Fruit fly (Drosophila melanogaster) whole organism, adult: ENCODE data around the gene CG33288.

Experiments
- CG11617 ChIP-seq: fragments of 200-800 bp; sonication (Bioruptor generic); optimal IDR thresholded peaks from 2 replicates; lab custom pipeline; 2017; ENCODE audit warnings: mild to moderate bottlenecking, missing biosample characterization, missing genetic modification reagents, missing genetic modification characterization
- CG12768 ChIP-seq: fragments of 200-800 bp; sonication (Bioruptor generic); optimal IDR thresholded peaks from 2 replicates; lab custom pipeline; 2017; ENCODE audit warnings: missing biosample characterization, missing genetic modification characterization, mild to moderate bottlenecking, moderate library complexity, missing genetic modification reagents
- CG14711 ChIP-seq: fragments of 200-800 bp; sonication (Bioruptor generic); optimal IDR thresholded peaks from 2 replicates; lab custom pipeline; 2018; ENCODE audit warnings: missing biosample characterization, mild to moderate bottlenecking, missing genetic modification characterization, moderate library complexity
- CG1620 ChIP-seq: fragments of 200-800 bp; sonication (Bioruptor generic); optimal IDR thresholded peaks from 2 replicates; lab custom pipeline; 2016; ENCODE audit warnings: missing biosample characterization, missing genetic modification characterization
- CG33017 ChIP-seq: fragments of 200-800 bp; sonication (Bioruptor generic); optimal IDR thresholded peaks from 2 replicates; lab custom pipeline; 2018; ENCODE audit warnings: missing biosample characterization, mild to moderate bottlenecking, missing genetic modification characterization, moderate library complexity
- CG5204 ChIP-seq: fragments of 200-800 bp; sonication (Bioruptor generic); optimal IDR thresholded peaks from 2 replicates; lab custom pipeline; 2016; ENCODE audit warnings: missing biosample characterization, missing genetic modification characterization
- CG7045 ChIP-seq: fragments of 200-800 bp; sonication (Bioruptor generic); optimal IDR thresholded peaks from 2 replicates; lab custom pipeline; 2017; ENCODE audit warnings: missing biosample characterization, mild to moderate bottlenecking, missing genetic modification characterization
- CG7101 ChIP-seq: fragments of 200-800 bp; sonication (Bioruptor generic); optimal IDR thresholded peaks from 2 replicates; lab custom pipeline; 2018; ENCODE audit warnings: missing biosample characterization, mild to moderate bottlenecking, missing genetic modification characterization, moderate library complexity
- Clk ChIP-seq: fragments of 200-800 bp; sonication (Bioruptor generic); optimal IDR thresholded peaks from 2 replicates; lab custom pipeline; 2017; ENCODE audit warnings: missing biosample characterization, missing genetic modification characterization
- Crg-1 ChIP-seq: fragments of 200-800 bp; sonication (Bioruptor generic); optimal IDR thresholded peaks from 2 replicates; lab custom pipeline; 2016; ENCODE audit warnings: missing biosample characterization, missing genetic modification characterization
- Hr96 ChIP-seq: fragments of 200-800 bp; sonication (Bioruptor generic); optimal IDR thresholded peaks from 2 replicates; lab custom pipeline; 2016; ENCODE audit warnings: missing biosample characterization, missing genetic modification characterization
- Mnt ChIP-seq: fragments of 200-800 bp; sonication (Bioruptor generic); optimal IDR thresholded peaks from 2 replicates; lab custom pipeline; 2016; ENCODE audit warnings: missing biosample characterization, mild to moderate bottlenecking, missing genetic modification characterization
- bab1 ChIP-seq: fragments of 200-800 bp; sonication (Bioruptor generic); optimal IDR thresholded peaks from 3 replicates; lab custom pipeline; 2019; ENCODE audit warnings: missing biosample characterization, mild to moderate bottlenecking, missing genetic modification characterization, moderate library complexity
- cic ChIP-seq: fragments of 200-800 bp; sonication (Bioruptor generic); optimal IDR thresholded peaks from 2 replicates; lab custom pipeline; 2017; ENCODE audit warnings: missing biosample characterization, mild to moderate bottlenecking, missing genetic modification characterization, moderate library complexity
- cnc ChIP-seq, 2 experiments: fragments of >200 bp; optimal IDR thresholded peaks; 2 replicates each; lab custom pipeline; 2017
- kay ChIP-seq: fragments of 200-800 bp; sonication (Bioruptor generic); peaks from one replicate; lab custom pipeline; 2016; ENCODE audit warnings: missing biosample characterization, missing genetic modification characterization, borderline replicate concordance
- ovo ChIP-seq: fragments of 200-800 bp; sonication (Bioruptor generic); optimal IDR thresholded peaks from 2 replicates; lab custom pipeline; 2016; ENCODE audit warnings: missing biosample characterization, missing genetic modification characterization
- pad ChIP-seq: fragments of 200-800 bp; sonication (Bioruptor generic); optimal IDR thresholded peaks from 3 replicates; lab custom pipeline; 2017; ENCODE audit warnings: missing biosample characterization, missing genetic modification characterization, mild to moderate bottlenecking, moderate library complexity, missing genetic modification reagents
- tj ChIP-seq: fragments of 200-800 bp; sonication (Bioruptor generic); optimal IDR thresholded peaks from 3 replicates; lab custom pipeline; 2017; ENCODE audit warnings: missing biosample characterization, mild to moderate bottlenecking, missing genetic modification characterization, moderate library complexity
- toe ChIP-seq: fragments of 200-800 bp; sonication (Bioruptor generic); optimal IDR thresholded peaks from 2 replicates; lab custom pipeline; 2016; ENCODE audit warnings: missing biosample characterization, missing genetic modification characterization

CG33288 gene

dm6 chr3L:21406638-21407037 is 21.0 kb upstream of the CG33288 start, which contains the start of gene sa:
TSS of gene sa (minus strand) at chr3L:21406738.
- no peak for TF ChIP-seq CG12768
- no peak for TF ChIP-seq toe (GFP tag; lab: Kevin White, UChicago)
- no peak for TF ChIP-seq kay (GFP tag; lab: Kevin White, UChicago)
- TF ChIP-seq ovo (GFP tag; lab: Kevin White, UChicago) = no peak
- TF ChIP-seq CG14711 (tag; lab: Kevin White, UChicago) = no peak
- TF ChIP-seq cnc (optimal IDR thresholded peaks at IDR 0.05; lab: Kevin White, UChicago) = no peak
- TF ChIP-seq Clk = no peak
- TF ChIP-seq CG7045 = no peak
- no peak for TF ChIP-seq cic
- no peak for TF ChIP-seq Hr96 (GFP tag; lab: Kevin White, UChicago)
- TF ChIP-seq CG5204 = no peak
- TF ChIP-seq CG7101 (tag; lab: Kevin White, UChicago) = no peak
- no peak for TF ChIP-seq tj (GFP tag; lab: Kevin White, UChicago)
- no peak for TF ChIP-seq Mnt
- no peak for TF ChIP-seq Crg-1 (GFP tag; lab: Kevin White, UChicago)
- TF ChIP-seq bab1 (GFP tag; lab: Kevin White, UChicago) = no peak
- no peak for TF ChIP-seq pad (GFP tag; lab: Kevin White, UChicago)
- TF ChIP-seq CG1620 (GFP tag; lab: Kevin White, UChicago) = no peak
- TF ChIP-seq CG33017 = no peak
- TF ChIP-seq CG11617 = no peak

dm6 chr3L:21412140-21412539 is 15.4 kb upstream of the CG33288 start:
- TF ChIP-seq CG1620 (GFP tag; lab: Kevin White, UChicago) (peak; percentile 69), ovo (GFP tag; lab: Kevin White, UChicago) (peak; percentile 81), bab1 (GFP tag; lab: Kevin White, UChicago) (no peak), CG33017 (peak; percentile 66), CG7101 (tag; lab: Kevin White, UChicago) (peak; percentile 84), Crg-1 (GFP tag; lab: Kevin White, UChicago) (peak; percentile 92), tj (GFP tag; lab: Kevin White, UChicago) (peak; percentile 24), Clk (peak; percentile 51), cic (peak; percentile 55), CG14711 (tag; lab: Kevin White, UChicago) (peak; percentile 65), cnc (optimal IDR thresholded peaks at IDR 0.05; lab: Kevin White, UChicago) (no peak), kay (GFP tag; lab: Kevin White, UChicago) (peak; percentile 65), pad (GFP tag; lab: Kevin White, UChicago) (peak; percentile 45), CG7045 (peak; percentile 63), CG12768 (peak; percentile 70), toe (GFP tag; lab: Kevin White, UChicago) (peak; percentile 60), Mnt (peak; percentile 51), CG11617 (peak; percentile 54), Hr96 (GFP tag; lab: Kevin White, UChicago) (peak; percentile 45), CG5204 (peak; percentile 26)

dm6 chr3L:21414331-21414730 is 13.3 kb upstream of the CG33288 start:
- TF ChIP-seq kay (GFP tag; lab: Kevin White, UChicago) (peak; percentile 32), CG14711 (tag; lab: Kevin White, UChicago) (peak; percentile 12), CG12768 (no peak)

dm6 chr3L:21416921-21417447 is 10.6 kb upstream of the CG33288 start:
- no peak for TF ChIP-seq CG12768
- no peak for TF ChIP-seq tj (GFP tag; lab: Kevin White, UChicago)

DNA sequence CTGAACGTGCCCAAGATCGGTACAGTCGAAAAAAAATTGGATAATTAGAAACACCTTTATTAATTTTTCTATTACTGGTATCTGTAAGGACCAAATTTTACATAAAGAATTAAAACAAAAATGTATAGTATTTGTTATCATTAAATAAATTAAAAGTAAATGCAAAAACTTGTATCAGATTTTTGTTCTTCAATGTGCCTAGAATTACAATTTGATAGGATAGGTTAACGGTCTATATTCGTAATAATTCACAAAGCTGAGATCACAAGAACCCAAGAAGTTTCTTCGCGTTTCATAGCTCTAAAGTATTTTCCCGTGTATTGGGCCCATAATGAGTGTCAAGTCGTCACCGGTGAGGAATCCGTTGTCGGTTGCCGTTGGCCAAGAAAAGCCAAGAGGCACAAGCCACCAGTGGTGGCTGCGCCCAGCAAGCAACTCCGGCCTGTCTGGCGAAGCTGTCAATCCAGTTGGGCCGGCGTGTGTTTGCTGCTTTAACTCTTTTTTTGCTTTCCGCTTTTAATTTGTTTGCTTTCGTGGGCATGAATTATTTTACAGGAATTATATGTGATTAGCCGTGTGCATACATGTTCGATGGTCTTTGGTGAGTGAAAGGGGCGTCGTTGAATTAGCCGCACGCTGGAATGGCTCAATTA is 9.6 kb upstream of the CG33288 start:
- TF ChIP-seq CG33017 (no peak), toe (GFP tag; lab: Kevin White, UChicago) (no peak), Crg-1 (GFP tag; lab: Kevin White, UChicago) (no peak), CG14711 (tag; lab: Kevin White, UChicago) (no peak), cic (no peak), ovo (GFP tag; lab: Kevin White, UChicago) (no peak), CG12768 (no peak), bab1 (GFP tag; lab: Kevin White, UChicago) (no peak), kay (GFP tag; lab: Kevin White, UChicago) (no peak), Mnt (no peak), pad (GFP tag; lab: Kevin White, UChicago) (no peak), tj (GFP tag; lab: Kevin White, UChicago) (no peak), cnc (optimal IDR thresholded peaks at IDR 0.05; lab: Kevin White, UChicago) (no peak), CG11617 (no peak)

- TF ChIP-seq CG14711 (tag; lab: Kevin White, UChicago) (peak; percentile 66), CG1620 (GFP tag; lab: Kevin White, UChicago) (peak; percentile 87), Clk (peak; percentile 79), CG5204 (peak; percentile 87), bab1 (GFP tag; lab: Kevin White, UChicago) (peak; percentile 59), ovo (GFP tag; lab: Kevin White, UChicago) (peak; percentile 55), Mnt (peak; percentile 73), cic (no peak), Hr96 (GFP tag; lab: Kevin White, UChicago) (peak; percentile 85), toe (GFP tag; lab: Kevin White, UChicago) (peak; percentile 94), Crg-1 (GFP tag; lab: Kevin White, UChicago) (peak; percentile 80), CG12768 (peak; percentile 57), CG11617 (peak; percentile 75), tj (GFP tag; lab: Kevin White, UChicago) (peak; percentile 37), CG7045 (peak; percentile 78), pad (GFP tag; lab: Kevin White, UChicago) (peak; percentile 61), CG33017 (peak; percentile 74), kay (GFP tag; lab: Kevin White, UChicago) (peak; percentile 93), cnc (optimal IDR thresholded peaks at IDR 0.05; lab: Kevin White, UChicago) (no peak), CG7101 (tag; lab: Kevin White, UChicago) (peak; percentile 76)
Observed at dm6 chr3L:21433098-21433497, 5.5 kb downstream of the CG33288 start, which contains the start of the genes barc and Aef1. TSS of gene barc (minus strand) at chr3L:21433134. TSS of gene Aef1 (plus strand) at chr3L:21433422.
